Fruit fly (Drosophila melanogaster): Measurements from ENCODE around the gene r.

- no peak for TF ChIP-seq Ets96B (tag; optimal IDR thresholded peaks at IDR 0.05)
- no peak for TF ChIP-seq fkh (GFP tag; optimal IDR thresholded peaks at IDR 0.05)
- no peak for TF ChIP-seq CG11902 (GFP tag; optimal IDR thresholded peaks at IDR 0.05)
- no peak for TF ChIP-seq CG6276 (GFP tag; optimal IDR thresholded peaks at IDR 0.05)
- TF ChIP-seq fd59A (GFP tag; optimal IDR thresholded peaks at IDR 0.05): no peak
- TF ChIP-seq fd85E (GFP tag; optimal IDR thresholded peaks at IDR 0.05): no peak
- no peak for TF ChIP-seq Hr38 (GFP tag; optimal IDR thresholded peaks at IDR 0.05)
- TF ChIP-seq Blimp-1 (GFP tag; optimal IDR thresholded peaks at IDR 0.05): no peak
- no peak for TF ChIP-seq vri (GFP tag; optimal IDR thresholded peaks at IDR 0.05)
- TF ChIP-seq CG1621 (tag; optimal IDR thresholded peaks at IDR 0.05): no peak
- TF ChIP-seq CG31627 (GFP tag; optimal IDR thresholded peaks at IDR 0.05): no peak
- TF ChIP-seq CG34406 (GFP tag; optimal IDR thresholded peaks at IDR 0.05): no peak
- no peak for TF ChIP-seq CG32006 (GFP tag; optimal IDR thresholded peaks at IDR 0.05)
- TF ChIP-seq CG8632 (GFP tag; optimal IDR thresholded peaks at IDR 0.05): no peak
Measured at dm6 chrX:16687400-16688105, 32.4 kb downstream of the r start.
